Worm (Caenorhabditis elegans): Measurements from ENCODE around the gene algn-7.
"Not testable (repeated sequence)": the region's sequence is repeated elsewhere in the genome, so short reads cannot be mapped to it uniquely, and the experiment has no call there.

algn-7 gene

ce11 chrV:19958744-19959143 is 24.6 kb upstream of the algn-7 start, which contains the start of gene srh-172 (continued):
- TF ChIP-seq madf-6 (GFP tag; IDR thresholded peaks at IDR 0.05) (no peak), ztf-6 (GFP tag; IDR thresholded peaks at IDR 0.05) (no peak), die-1 (tag; optimal IDR thresholded peaks at IDR 0.05) (no peak), cebp-2 (GFP tag; IDR thresholded peaks at IDR 0.05) (no peak), hsf-1 (GFP tag; IDR thresholded peaks at IDR 0.05) (no peak)

- TF ChIP-seq ama-1 (optimal IDR thresholded peaks at IDR 0.05) (no peak), ama-1 (GFP tag; optimal IDR thresholded peaks at IDR 0.05) (no peak), F57C9.4 (tag; optimal IDR thresholded peaks at IDR 0.05) (no peak), rec-8 (tag; optimal IDR thresholded peaks at IDR 0.05) (no peak), xnd-1 (tag; optimal IDR thresholded peaks at IDR 0.05) (no peak), ceh-79 (tag; optimal IDR thresholded peaks at IDR 0.05) (no peak)
These were observed 21.0 kb upstream of the algn-7 start, which contains the start of gene abhd-3.1 for ce11 chrV:19955171-19955570. abhd-3.1 (plus strand) TSS chrV:19955488.

- TF ChIP-seq ccch-3 (GFP tag; optimal IDR thresholded peaks at IDR 0.05) (no peak), nhr-90 (tag; optimal IDR thresholded peaks at IDR 0.05) (no peak), Y53F4B.3 (GFP tag; IDR thresholded peaks at IDR 0.05) (no peak), ets-4 (GFP tag; optimal IDR thresholded peaks at IDR 0.05) (no peak), hlh-26 (GFP tag; conservative IDR thresholded peaks at IDR 0.05) (no peak), hsf-1 (GFP tag; IDR thresholded peaks at IDR 0.05) (no peak)
These were observed 20.4 kb upstream of the algn-7 start for ce11 chrV:19954491-19954890.

ce11 chrV:19949721-19950120 is 15.6 kb upstream of the algn-7 start, which contains the start of gene Y60A3A.8:
Y60A3A.8 (plus strand) TSS chrV:19949978.
- TF ChIP-seq cebp-1 (GFP tag; IDR thresholded peaks at IDR 0.05) (peak; percentile 77), cebp-1 (tag; optimal IDR thresholded peaks at IDR 0.05) (peak; percentile 81)

- not testable (repeated sequence) for TF ChIP-seq T26A5.8 (tag; optimal IDR thresholded peaks at IDR 0.05); ztf-6 (GFP tag; IDR thresholded peaks at IDR 0.05); nhr-90 (tag; optimal IDR thresholded peaks at IDR 0.05)
These were observed 14.9 kb upstream of the algn-7 start, which contains the start of gene tmed-4 for ce11 chrV:19948993-19949392. tmed-4 (minus strand) TSS chrV:19949093.

ce11 chrV:19946529-19946928 is 12.4 kb upstream of the algn-7 start, which contains the start of gene dhs-24:
dhs-24 (minus strand) TSS chrV:19946629.
- TF ChIP-seq ztf-26 (tag; optimal IDR thresholded peaks at IDR 0.05) (no peak), chd-7 (tag; optimal IDR thresholded peaks at IDR 0.05) (no peak), Y95B8A.8 (GFP tag; IDR thresholded peaks at IDR 0.05) (no peak), ceh-58 (GFP tag; IDR thresholded peaks at IDR 0.05) (0 out of 2 replicates have a peak, but pooled peaks have one; percentile 33)

- TF ChIP-seq sdz-38 (tag; optimal IDR thresholded peaks at IDR 0.05) (no peak), egl-18 (GFP tag; IDR thresholded peaks at IDR 0.05) (no peak), ekl-4 (GFP tag; IDR thresholded peaks at IDR 0.05) (no peak), egrh-3 (GFP tag; IDR thresholded peaks at IDR 0.05) (no peak), lin-40 (tag; optimal IDR thresholded peaks at IDR 0.05) (no peak), sea-2 (GFP tag; IDR thresholded peaks at IDR 0.05) (no peak), atf-7 (tag; optimal IDR thresholded peaks at IDR 0.05) (no peak), lin-35 (GFP tag; optimal IDR thresholded peaks at IDR 0.05) (no peak), let-607 (tag; optimal IDR thresholded peaks at IDR 0.05) (no peak), bed-1 (GFP tag; IDR thresholded peaks at IDR 0.05) (no peak), B0261.1 (tag; optimal IDR thresholded peaks at IDR 0.05) (no peak), tlf-1 (GFP tag; optimal IDR thresholded peaks at IDR 0.05) (no peak), ZK185.1 (tag; optimal IDR thresholded peaks at IDR 0.05; ENCODE audit: poor library complexity, severe bottlenecking) (no peak), ztf-28 (GFP tag; IDR thresholded peaks at IDR 0.05) (no peak), cebp-1 (GFP tag; IDR thresholded peaks at IDR 0.05) (no peak), cebp-1 (tag; optimal IDR thresholded peaks at IDR 0.05) (no peak), hmg-1.2 (GFP tag; IDR thresholded peaks at IDR 0.05) (no peak)
These were observed 2.8 kb upstream of the algn-7 start for ce11 chrV:19936945-19937344.
